Worm (Caenorhabditis elegans): ENCODE measurements around the gene B0393.7.

DNA sequence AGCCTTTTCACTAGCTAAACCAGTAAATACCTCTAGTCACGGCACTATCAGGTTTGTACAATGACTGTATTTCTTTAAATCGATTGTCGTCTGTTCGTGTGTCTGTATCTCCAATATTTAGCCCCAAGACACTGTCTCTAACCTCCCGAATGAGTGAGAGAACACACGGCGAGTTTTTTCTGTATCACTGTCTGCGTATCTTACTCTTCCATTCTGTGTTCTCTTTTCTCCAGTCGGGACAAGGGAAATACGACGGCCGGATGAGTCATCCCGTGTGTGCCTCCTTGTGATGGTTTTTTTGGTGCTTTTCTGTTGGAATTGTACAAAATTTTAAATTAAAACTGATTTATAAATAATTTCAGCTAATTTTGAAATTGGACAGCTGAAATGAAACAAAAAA lies 18.1 kb upstream of the B0393.7 start:
- TF ChIP-seq elt-1 (tag; optimal IDR thresholded peaks at IDR 0.05; ENCODE audit: borderline replicate concordance, insufficient read depth) (no peak), mls-2 (tag; optimal IDR thresholded peaks at IDR 0.05) (no peak), pha-4 (tag; optimal IDR thresholded peaks at IDR 0.05) (peak; percentile 68), snpc-4 (tag; optimal IDR thresholded peaks at IDR 0.05) (no peak), ces-1 (GFP tag; optimal IDR thresholded peaks at IDR 0.05) (no peak), nhr-28 (tag; optimal IDR thresholded peaks at IDR 0.05) (no peak), unc-62 (GFP tag; optimal IDR thresholded peaks at IDR 0.05) (no peak), mep-1 (tag; optimal IDR thresholded peaks at IDR 0.05) (peak; percentile 42), lin-32 (GFP tag; optimal IDR thresholded peaks at IDR 0.05) (no peak), elt-3 (tag; optimal IDR thresholded peaks at IDR 0.05) (no peak), tbx-8 (GFP tag; optimal IDR thresholded peaks at IDR 0.05) (no peak), mab-5 (tag; optimal IDR thresholded peaks at IDR 0.05) (no peak), ceh-39 (tag; optimal IDR thresholded peaks at IDR 0.05) (peak; percentile 69), nhr-237 (tag; optimal IDR thresholded peaks at IDR 0.05) (peak; percentile 68)
